Fruit fly (Drosophila melanogaster) whole organism, embryonic: Measurements from ENCODE around the gene Tasp1.
A peak's percentile ranks its signal among the peaks of the same experiment; 100 is the strongest.

Experiments used
- Bgb ChIP-seq: fragments of 200-800 bp; sonication (Bioruptor generic); IDR thresholded peaks from 2 replicates; pipeline ENCODE4 v1.3.6; 2022; ENCODE audit warnings: missing biosample characterization, missing genetic modification characterization; ENCODE audit not compliant: partially characterized antibody
- Bteb2 ChIP-seq: fragments of 200-800 bp; sonication (Bioruptor generic); optimal IDR thresholded peaks from 2 replicates; lab custom pipeline; 2016; ENCODE audit warnings: missing biosample characterization, missing genetic modification characterization
- CG10366 ChIP-seq: fragments of 200-800 bp; sonication (Bioruptor generic); IDR thresholded peaks from 2 replicates; pipeline ENCODE4 v1.3.6; 2022; ENCODE audit warnings: missing biosample characterization, missing genetic modification characterization
- CG11085 ChIP-seq: fragments of 200-800 bp; sonication (Bioruptor generic); IDR thresholded peaks from 2 replicates; pipeline ENCODE4 v1.3.6; 2022; ENCODE audit warnings: missing biosample characterization, missing genetic modification characterization
- CG11093 ChIP-seq: fragments of 200-800 bp; sonication (Bioruptor generic); IDR thresholded peaks from 3 replicates; pipeline ENCODE4 v1.3.6; 2022; ENCODE audit warnings: missing biosample characterization, missing genetic modification characterization
- CG12299 ChIP-seq: fragments of 200-800 bp; sonication (Bioruptor generic); optimal IDR thresholded peaks from 2 replicates; lab custom pipeline; 2018; ENCODE audit warnings: missing biosample characterization, mild to moderate bottlenecking, missing genetic modification characterization
- CG12769 ChIP-seq: fragments of 200-800 bp; sonication (Bioruptor generic); optimal IDR thresholded peaks from 2 replicates; lab custom pipeline; 2019; ENCODE audit warnings: missing biosample characterization, mild to moderate bottlenecking, missing genetic modification characterization, moderate library complexity
- CG17186 ChIP-seq: fragments of 200-800 bp; sonication (Bioruptor generic); optimal IDR thresholded peaks from 3 replicates; lab custom pipeline; 2017; ENCODE audit warnings: missing biosample characterization, missing genetic modification reagents, missing genetic modification characterization
- CG17328 ChIP-seq: fragments of 200-800 bp; sonication (Bioruptor generic); IDR thresholded peaks from 2 replicates; pipeline ENCODE4 v1.3.6; 2022; ENCODE audit warnings: missing biosample characterization, missing genetic modification characterization
- CG17568 ChIP-seq: fragments of 200-800 bp; sonication (Bioruptor generic); optimal IDR thresholded peaks from 2 replicates; lab custom pipeline; 2018; ENCODE audit warnings: missing biosample characterization, mild to moderate bottlenecking, missing genetic modification characterization, moderate library complexity
- CG1832 ChIP-seq: fragments of 200-800 bp; sonication (Bioruptor generic); optimal IDR thresholded peaks from 2 replicates; lab custom pipeline; 2017; ENCODE audit warnings: missing biosample characterization, mild to moderate bottlenecking, missing genetic modification characterization, inconsistent platforms
- CG2199 ChIP-seq: fragments of 200-800 bp; sonication (Bioruptor generic); IDR thresholded peaks from 3 replicates; pipeline ENCODE4 v1.3.6; 2022; ENCODE audit warnings: missing biosample characterization, missing genetic modification characterization
- CG31224 ChIP-seq: fragments of 200-800 bp; sonication (Bioruptor generic); IDR thresholded peaks from 2 replicates; pipeline ENCODE4 v1.3.6; 2022; ENCODE audit warnings: missing biosample characterization, missing genetic modification characterization
- CG6272 ChIP-seq: fragments of 200-800 bp; sonication (Bioruptor generic); IDR thresholded peaks from 2 replicates; pipeline ENCODE4 v1.3.6; 2022; ENCODE audit warnings: missing biosample characterization, missing genetic modification characterization
- CG6791 ChIP-seq: fragments of 200-800 bp; sonication (Bioruptor generic); IDR thresholded peaks from 3 replicates; pipeline ENCODE4 v1.3.6; 2022; ENCODE audit warnings: missing biosample characterization, missing genetic modification characterization; ENCODE audit not compliant: partially characterized antibody
- CG9817 ChIP-seq: fragments of 200-800 bp; sonication (Bioruptor generic); optimal IDR thresholded peaks from 2 replicates; lab custom pipeline; 2018; ENCODE audit warnings: missing biosample characterization, mild to moderate bottlenecking, missing genetic modification characterization, moderate library complexity
- D19A ChIP-seq: fragments of 200-800 bp; optimal IDR thresholded peaks from 3 replicates; lab custom pipeline; 2019; ENCODE audit warnings: missing biosample characterization, mild to moderate bottlenecking, missing genetic modification characterization, moderate library complexity
- Dbx ChIP-seq: fragments of 200-800 bp; sonication (Bioruptor generic); IDR thresholded peaks from 3 replicates; pipeline ENCODE4 v1.3.6; 2022; ENCODE audit warnings: missing biosample characterization, missing genetic modification characterization
- Doc3 ChIP-seq: fragments of 200-800 bp; sonication (Bioruptor generic); IDR thresholded peaks from 3 replicates; pipeline ENCODE4 v1.3.6; 2022; ENCODE audit warnings: missing biosample characterization, missing genetic modification characterization; ENCODE audit not compliant: partially characterized antibody
- Drgx ChIP-seq: fragments of 200-800 bp; sonication (Bioruptor generic); IDR thresholded peaks from 2 replicates; pipeline ENCODE4 v1.3.6; 2022; ENCODE audit warnings: missing biosample characterization, missing genetic modification characterization
- E2f2 ChIP-seq: fragments of 200-800 bp; sonication (Bioruptor generic); IDR thresholded peaks from 2 replicates; pipeline ENCODE4 v1.3.6; 2022; ENCODE audit warnings: missing biosample characterization, missing genetic modification characterization
- HLH54F ChIP-seq: fragments of 200-800 bp; sonication (Bioruptor generic); optimal IDR thresholded peaks from 3 replicates; lab custom pipeline; 2016; ENCODE audit warnings: missing biosample characterization, missing genetic modification characterization
- Lim3 ChIP-seq: fragments of 200-800 bp; sonication (Bioruptor generic); IDR thresholded peaks from 2 replicates; pipeline ENCODE4 v1.3.6; 2022; ENCODE audit warnings: missing biosample characterization, missing genetic modification characterization
- Med ChIP-seq: fragments of 200-800 bp; sonication (Bioruptor generic); peaks from one replicate; lab custom pipeline; 2016; ENCODE audit warnings: missing biosample characterization, missing genetic modification characterization, mild to moderate bottlenecking, inconsistent platforms, moderate library complexity
- Opbp ChIP-seq: fragments of 200-800 bp; sonication (Bioruptor generic); IDR thresholded peaks from 3 replicates; pipeline ENCODE4 v1.3.6; 2022; ENCODE audit warnings: missing biosample characterization, missing genetic modification characterization; ENCODE audit not compliant: partially characterized antibody
- Poxn ChIP-seq: fragments of 200-800 bp; sonication (Bioruptor generic); IDR thresholded peaks from 2 replicates; pipeline ENCODE4 v1.3.6; 2022; ENCODE audit warnings: missing biosample characterization, missing genetic modification characterization
- ash1 ChIP-seq: fragments of 200-800 bp; sonication (Bioruptor generic); optimal IDR thresholded peaks from 2 replicates; lab custom pipeline; 2018; ENCODE audit warnings: missing biosample characterization, mild to moderate bottlenecking, missing genetic modification characterization
- bsh ChIP-seq, 2 experiments: fragments of 200-800 bp; sonication (Bioruptor generic); optimal IDR thresholded peaks; 2 replicates each; lab custom pipeline; 2017 to 2018; ENCODE audit warnings: mild to moderate bottlenecking in 2 of 2, missing biosample characterization in 2 of 2, missing genetic modification characterization in 2 of 2, moderate library complexity in 1 of 2
- chinmo ChIP-seq: fragments of 200-800 bp; sonication (Bioruptor generic); IDR thresholded peaks from 4 replicates; pipeline ENCODE4 v1.3.6; 2022; ENCODE audit warnings: missing biosample characterization, missing genetic modification characterization; ENCODE audit not compliant: partially characterized antibody
- chm ChIP-seq: fragments of 200-800 bp; sonication (Bioruptor generic); IDR thresholded peaks from 2 replicates; pipeline ENCODE4 v1.3.6; 2022; ENCODE audit warnings: missing biosample characterization, missing genetic modification characterization
- ci ChIP-seq: fragments of 200-800 bp; sonication (Bioruptor generic); IDR thresholded peaks from 3 replicates; pipeline ENCODE4 v1.3.6; 2022; ENCODE audit warnings: missing biosample characterization, missing genetic modification characterization
- cwo ChIP-seq: fragments of 200-800 bp; sonication (Bioruptor generic); optimal IDR thresholded peaks from 3 replicates; lab custom pipeline; 2017; ENCODE audit warnings: missing biosample characterization, missing genetic modification characterization, mild to moderate bottlenecking, moderate library complexity, missing genetic modification reagents
- da ChIP-seq: fragments of 200-800 bp; sonication (Bioruptor generic); optimal IDR thresholded peaks from 2 replicates; lab custom pipeline; 2016; ENCODE audit warnings: missing biosample characterization, missing genetic modification characterization
- disco-r ChIP-seq: fragments of 200-800 bp; sonication (Bioruptor generic); optimal IDR thresholded peaks from 2 replicates; lab custom pipeline; 2016; ENCODE audit warnings: missing biosample characterization, missing genetic modification characterization
- kah ChIP-seq: fragments of 200-800 bp; sonication (Bioruptor generic); optimal IDR thresholded peaks from 2 replicates; lab custom pipeline; 2018; ENCODE audit warnings: missing biosample characterization, mild to moderate bottlenecking, missing genetic modification characterization
- lilli ChIP-seq: fragments of 200-800 bp; sonication (Bioruptor generic); optimal IDR thresholded peaks from 3 replicates; lab custom pipeline; 2016; ENCODE audit warnings: missing biosample characterization, missing genetic modification characterization
- lola ChIP-seq, 3 experiments: fragments of >200 bp in 2 of 3; fragments of 200-800 bp in 1 of 3; sonication (Bioruptor generic) in 1 of 3; optimal IDR thresholded peaks; 2 replicates each; lab custom pipeline; 2017 to 2019; ENCODE audit warnings: missing biosample characterization in 3 of 3, missing genetic modification characterization in 3 of 3, mild to moderate bottlenecking in 1 of 3, moderate library complexity in 1 of 3
- maf-S ChIP-seq: fragments of 200-800 bp; sonication (Bioruptor generic); optimal IDR thresholded peaks from 2 replicates; lab custom pipeline; 2016; ENCODE audit warnings: missing biosample characterization, missing genetic modification characterization
- org-1 ChIP-seq: fragments of 200-800 bp; sonication (Bioruptor generic); optimal IDR thresholded peaks from 2 replicates; lab custom pipeline; 2017; ENCODE audit warnings: missing biosample characterization, missing genetic modification characterization
- pb ChIP-seq: fragments of 200-800 bp; sonication (Bioruptor generic); optimal IDR thresholded peaks from 3 replicates; lab custom pipeline; 2016; ENCODE audit warnings: missing biosample characterization, missing genetic modification characterization
- pho ChIP-seq: fragments of 200-800 bp; sonication (Bioruptor generic); optimal IDR thresholded peaks from 2 replicates; lab custom pipeline; 2016; ENCODE audit warnings: missing biosample characterization, missing genetic modification characterization
- repo ChIP-seq: fragments of 200-800 bp; sonication (Bioruptor generic); optimal IDR thresholded peaks from 2 replicates; lab custom pipeline; 2016; ENCODE audit warnings: missing biosample characterization, missing genetic modification characterization
- rib ChIP-seq: fragments of 200-800 bp; sonication (Bioruptor generic); IDR thresholded peaks from 2 replicates; pipeline ENCODE4 v1.3.6; 2022; ENCODE audit warnings: missing biosample characterization, missing genetic modification characterization
- ro ChIP-seq: fragments of 200-800 bp; sonication (Bioruptor generic); IDR thresholded peaks from 2 replicates; pipeline ENCODE4 v1.3.6; 2022; ENCODE audit warnings: missing biosample characterization, missing genetic modification characterization
- ttk ChIP-seq: fragments of 200-800 bp; sonication (Bioruptor generic); IDR thresholded peaks from 2 replicates; pipeline ENCODE4 v2.1.2; 2022; ENCODE audit warnings: missing biosample characterization, missing genetic modification characterization
- zfh2 ChIP-seq: fragments of 200-800 bp; sonication (Bioruptor generic); optimal IDR thresholded peaks from 2 replicates; lab custom pipeline; 2016; ENCODE audit warnings: missing biosample characterization, missing genetic modification characterization

Gene Tasp1

dm6 chr3L:16042640-16043039, 44.7 kb downstream of the Tasp1 start (continued):
- TF ChIP-seq zfh2 (GFP tag; lab: Kevin White, UChicago) (no peak), CG31224 (no peak), Drgx (GFP tag; lab: Robert Waterston, UW) (no peak), chinmo (peak; percentile 78; the same call in 3 of the 4 replicates), CG17328 (no peak), da (GFP tag; lab: Kevin White, UChicago) (no peak), CG17186 (GFP tag; lab: Kevin White, UChicago) (no peak)

- peak; percentile 54 for TF ChIP-seq D19A (tag; lab: Kevin White, UChicago)
- no peak for TF ChIP-seq rib (GFP tag; lab: Robert Waterston, UW)
- no peak for TF ChIP-seq Med (GFP tag; lab: Kevin White, UChicago)
- TF ChIP-seq, all 482 proteins: peak for 1
Observed at dm6 chr3L:16042080-16042344, 45.3 kb downstream of the Tasp1 start.

DNA sequence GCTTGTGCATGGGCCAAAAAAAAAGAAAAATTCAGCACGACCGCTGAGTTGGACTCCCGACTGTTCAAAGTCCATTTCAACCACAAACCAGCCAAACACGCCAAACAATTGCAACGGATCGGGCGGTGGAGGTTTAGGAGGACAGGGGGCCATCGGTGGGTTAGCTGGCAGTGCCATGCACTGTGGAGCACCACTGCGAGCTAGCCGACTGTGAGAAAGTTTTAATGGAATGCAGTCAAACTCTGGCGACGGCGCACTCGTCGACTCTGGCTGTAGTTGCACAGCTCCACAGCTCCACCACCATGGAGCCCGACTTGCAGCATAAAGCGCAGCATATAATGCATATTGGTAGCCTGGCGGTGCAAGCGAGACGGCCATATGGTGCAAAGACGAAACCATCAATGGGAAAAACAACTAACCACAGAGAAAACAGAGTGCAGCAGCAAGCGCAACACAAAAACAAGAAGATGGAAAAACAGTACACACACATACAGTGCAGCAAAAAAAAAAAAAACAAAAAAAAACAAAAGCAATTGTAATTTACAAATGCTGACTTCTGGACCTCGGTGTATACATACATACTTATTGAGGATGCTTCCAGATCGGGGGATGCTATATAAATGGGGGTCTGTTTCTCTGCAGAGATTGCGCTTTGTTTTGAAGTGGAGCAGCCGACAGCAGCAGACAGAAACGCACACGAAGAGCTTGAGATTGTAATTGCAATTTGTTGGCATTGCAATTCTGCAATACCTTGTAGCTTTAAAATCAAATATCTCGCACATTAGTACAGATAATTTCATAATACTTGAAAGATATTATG, 45.9 kb downstream of the Tasp1 start:
- no peak for TF ChIP-seq ttk (GFP tag; lab: Robert Waterston, UW)
- TF ChIP-seq chm = peak; percentile 13; the same call in 1 of the 2 replicates
- no peak for TF ChIP-seq CG11093 (GFP tag; lab: Robert Waterston, UW)
- TF ChIP-seq kah = no peak
- no peak for TF ChIP-seq Bteb2 (GFP tag; lab: Kevin White, UChicago)
- TF ChIP-seq E2f2 (GFP tag; lab: Robert Waterston, UW) = 0 out of 2 replicates have a peak, but pooled peaks have one; percentile 12
- TF ChIP-seq Poxn (GFP tag; lab: Robert Waterston, UW) = no peak
- no peak for TF ChIP-seq HLH54F
- TF ChIP-seq Opbp (GFP tag; lab: Robert Waterston, UW) = 0 out of 3 replicates have a peak, but pooled peaks have one; percentile 27
- peak; percentile 33 for TF ChIP-seq CG1832 (GFP tag; lab: Kevin White, UChicago)
- peak; percentile 7; the same call in 1 of the 3 replicates for TF ChIP-seq Dbx
- TF ChIP-seq Drgx (GFP tag; lab: Robert Waterston, UW) = peak; percentile 79
- TF ChIP-seq CG12769 (tag; lab: Kevin White, UChicago) = no peak
- no peak for TF ChIP-seq CG12299 (tag; lab: Kevin White, UChicago)
- TF ChIP-seq disco-r (GFP tag; lab: Kevin White, UChicago) = no peak
- no peak for TF ChIP-seq CG6791 (GFP tag; lab: Robert Waterston, UW)
- TF ChIP-seq bsh (GFP tag; optimal IDR thresholded peaks at IDR 0.05; lab: Kevin White, UChicago) = peak in 1 of 2 experiments; percentile 76
- TF ChIP-seq Doc3 (GFP tag; lab: Robert Waterston, UW) = no peak
- no peak for TF ChIP-seq Lim3 (GFP tag; lab: Robert Waterston, UW)
- TF ChIP-seq CG17568 = no peak
- no peak for TF ChIP-seq lilli (GFP tag; lab: Kevin White, UChicago)
- TF ChIP-seq D19A (tag; lab: Kevin White, UChicago) = no peak
- TF ChIP-seq CG6272 (GFP tag; lab: Robert Waterston, UW) = peak; percentile 30; the same call in 1 of the 2 replicates
- no peak for TF ChIP-seq CG11085 (GFP tag; lab: Robert Waterston, UW)
- no peak for TF ChIP-seq org-1 (GFP tag; lab: Kevin White, UChicago)
- 0 out of 2 replicates have a peak, but pooled peaks have one; percentile 11 for TF ChIP-seq Bgb
- TF ChIP-seq pho (GFP tag; lab: Kevin White, UChicago) = no peak
- no peak for TF ChIP-seq maf-S (GFP tag; lab: Kevin White, UChicago)
- no peak for TF ChIP-seq cwo (GFP tag; lab: Kevin White, UChicago)
- no peak for TF ChIP-seq CG10366 (GFP tag; lab: Robert Waterston, UW)
- no peak for TF ChIP-seq pb
- TF ChIP-seq CG2199 (GFP tag; lab: Robert Waterston, UW) = peak; percentile 62; the same call in 1 of the 3 replicates
- no peak for TF ChIP-seq repo
- no peak for TF ChIP-seq CG9817
- peak; percentile 8 for TF ChIP-seq ash1 (GFP tag; lab: Kevin White, UChicago)
- TF ChIP-seq lola (GFP tag; optimal IDR thresholded peaks at IDR 0.05; lab: Kevin White, UChicago) = no peak
- TF ChIP-seq ci (GFP tag; lab: Robert Waterston, UW) = 0 out of 3 replicates have a peak, but pooled peaks have one; percentile 44
- TF ChIP-seq ro (GFP tag; lab: Robert Waterston, UW) = no peak
